Worm (Caenorhabditis elegans) whole organism, midembryonic: ENCODE results near the gene nas-20.

Experiments
- T22C8.4 ChIP-seq: fragments of 200-800 bp; sonication (Bioruptor generic); IDR thresholded peaks from 2 replicates; pipeline ENCODE4 v1.3.6; 2022; ENCODE audit warnings: missing genetic modification characterization, missing compliant biosample characterization
- cog-1 ChIP-seq: sonication (generic microtip); optimal IDR thresholded peaks from 2 replicates; lab custom pipeline; 2016; ENCODE audit warnings: missing genetic modification characterization, missing compliant biosample characterization
- flt-1 ChIP-seq: fragments of 200-800 bp; sonication (Bioruptor generic); IDR thresholded peaks from 2 replicates; pipeline ENCODE4 v1.3.6; 2022; ENCODE audit warnings: missing genetic modification characterization, missing compliant biosample characterization
- klf-2 ChIP-seq: fragments of 200-800 bp; sonication (Bioruptor generic); conservative IDR thresholded peaks from 2 replicates; pipeline ENCODE4 v1.3.6; 2022; ENCODE audit warnings: missing genetic modification reagents, missing genetic modification characterization, missing compliant biosample characterization
- med-1 ChIP-seq: sonication (generic microtip); optimal IDR thresholded peaks from 2 replicates; lab custom pipeline; 2017; ENCODE audit warnings: missing genetic modification characterization, mild to moderate bottlenecking, missing compliant biosample characterization, antibody characterized with exemption, missing genetic modification reagents; ENCODE audit not compliant: insufficient read depth
- ref-1 ChIP-seq: fragments of 200-800 bp; sonication (Bioruptor generic); conservative IDR thresholded peaks from 2 replicates; pipeline ENCODE4 v1.3.6; 2022; ENCODE audit warnings: missing genetic modification reagents, missing genetic modification characterization, missing compliant biosample characterization
- tab-1 ChIP-seq: fragments of 200-800 bp; sonication (Bioruptor generic); IDR thresholded peaks from 2 replicates; pipeline ENCODE4 v1.3.6; 2022; ENCODE audit warnings: missing genetic modification characterization, missing compliant biosample characterization
- ztf-23 ChIP-seq: fragments of 200-800 bp; sonication (Bioruptor generic); IDR thresholded peaks from 2 replicates; pipeline ENCODE4 v1.3.6; 2022; ENCODE audit warnings: missing genetic modification reagents, missing genetic modification characterization, missing compliant biosample characterization
- ztf-29 ChIP-seq: fragments of 200-800 bp; sonication (Bioruptor generic); IDR thresholded peaks from 2 replicates; pipeline ENCODE4 v1.3.6; 2022; ENCODE audit warnings: missing genetic modification reagents, missing genetic modification characterization, missing compliant biosample characterization

The nas-20 gene

ce11 chrV:11436407-11436806 is 35.7 kb downstream of the nas-20 start:
- TF ChIP-seq ref-1 (no peak), klf-2 (GFP tag; lab: Robert Waterston, UW) (no peak), flt-1 (GFP tag; lab: Robert Waterston, UW) (no peak), med-1 (GFP tag; lab: Kevin White, UChicago) (no peak), cog-1 (tag; lab: Kevin White, UChicago) (no peak), ztf-29 (GFP tag; lab: Robert Waterston, UW) (no peak), T22C8.4 (GFP tag; lab: Robert Waterston, UW) (no peak), ztf-23 (GFP tag; lab: Robert Waterston, UW) (no peak), tab-1 (GFP tag; lab: Robert Waterston, UW) (no peak)

- no peak for TF ChIP-seq T22C8.4 (GFP tag; lab: Robert Waterston, UW)
- TF ChIP-seq med-1 (GFP tag; lab: Kevin White, UChicago): no peak
- no peak for TF ChIP-seq ztf-29 (GFP tag; lab: Robert Waterston, UW)
- TF ChIP-seq ref-1: no peak
- TF ChIP-seq ztf-23 (GFP tag; lab: Robert Waterston, UW): no peak
- TF ChIP-seq flt-1 (GFP tag; lab: Robert Waterston, UW): no peak
- no peak for TF ChIP-seq klf-2 (GFP tag; lab: Robert Waterston, UW)
- no peak for TF ChIP-seq tab-1 (GFP tag; lab: Robert Waterston, UW)
- no peak for TF ChIP-seq cog-1 (tag; lab: Kevin White, UChicago)
Measured at ce11 chrV:11435242-11435641, 36.9 kb downstream of the nas-20 start.

- no peak for TF ChIP-seq ztf-29 (GFP tag; lab: Robert Waterston, UW)
- no peak for TF ChIP-seq flt-1 (GFP tag; lab: Robert Waterston, UW)
Measured at ce11 chrV:11430823-11431222, 41.3 kb downstream of the nas-20 start.

ce11 chrV:11428728-11429127 is 43.4 kb downstream of the nas-20 start:
- TF ChIP-seq flt-1 (GFP tag; lab: Robert Waterston, UW) (no peak), klf-2 (GFP tag; lab: Robert Waterston, UW) (no peak), tab-1 (GFP tag; lab: Robert Waterston, UW) (no peak), ztf-29 (GFP tag; lab: Robert Waterston, UW) (no peak), cog-1 (tag; lab: Kevin White, UChicago) (no peak), med-1 (GFP tag; lab: Kevin White, UChicago) (no peak), ref-1 (no peak), T22C8.4 (GFP tag; lab: Robert Waterston, UW) (no peak), ztf-23 (GFP tag; lab: Robert Waterston, UW) (no peak)

- no peak for TF ChIP-seq tab-1 (GFP tag; lab: Robert Waterston, UW)
- no peak for TF ChIP-seq flt-1 (GFP tag; lab: Robert Waterston, UW)
- no peak for TF ChIP-seq ztf-29 (GFP tag; lab: Robert Waterston, UW)
- no peak for TF ChIP-seq ref-1
- no peak for TF ChIP-seq T22C8.4 (GFP tag; lab: Robert Waterston, UW)
- no peak for TF ChIP-seq cog-1 (tag; lab: Kevin White, UChicago)
- TF ChIP-seq klf-2 (GFP tag; lab: Robert Waterston, UW): no peak
- TF ChIP-seq ztf-23 (GFP tag; lab: Robert Waterston, UW): no peak
- no peak for TF ChIP-seq med-1 (GFP tag; lab: Kevin White, UChicago)
Measured at ce11 chrV:11424565-11424964, 47.5 kb downstream of the nas-20 start, which contains the start of gene T26H10.2. T26H10.2 (minus strand) TSS chrV:11424665.

ce11 chrV:11421605-11422004 is 50.5 kb downstream of the nas-20 start, which contains the start of gene des-2:
des-2 (minus strand) TSS chrV:11421705.
- TF ChIP-seq klf-2 (GFP tag; lab: Robert Waterston, UW) (no peak), med-1 (GFP tag; lab: Kevin White, UChicago) (no peak), T22C8.4 (GFP tag; lab: Robert Waterston, UW) (no peak), ztf-23 (GFP tag; lab: Robert Waterston, UW) (no peak), ref-1 (no peak), flt-1 (GFP tag; lab: Robert Waterston, UW) (no peak), ztf-29 (GFP tag; lab: Robert Waterston, UW) (no peak), tab-1 (GFP tag; lab: Robert Waterston, UW) (no peak), cog-1 (tag; lab: Kevin White, UChicago) (no peak)
